Worm (Caenorhabditis elegans) whole organism, L4/young adult: ENCODE measurements around the gene nas-31.

Experiments
- W03F9.2 ChIP-seq: fragments of 150-350 bp; optimal IDR thresholded peaks from 2 replicates; lab custom pipeline; 2014; ENCODE audit warnings: missing biosample characterization, missing genetic modification characterization
- dao-5 ChIP-seq: sonication (generic microtip); optimal IDR thresholded peaks from 2 replicates; lab custom pipeline; 2016; ENCODE audit warnings: missing genotype, missing genetic modification characterization, moderate library complexity, missing compliant biosample characterization
- him-1 ChIP-seq: sonication (generic microtip); optimal IDR thresholded peaks from 2 replicates; lab custom pipeline; 2016; ENCODE audit warnings: missing genotype, missing genetic modification reagents, missing genetic modification characterization, missing compliant biosample characterization

The nas-31 gene

ce11 chrV:10921747-10922146, at the start of gene nas-31:
Gene nas-31 (minus strand): TSS chrV:10921847.
- no peak for TF ChIP-seq W03F9.2 (tag; lab: Kevin White, UChicago)

DNA sequence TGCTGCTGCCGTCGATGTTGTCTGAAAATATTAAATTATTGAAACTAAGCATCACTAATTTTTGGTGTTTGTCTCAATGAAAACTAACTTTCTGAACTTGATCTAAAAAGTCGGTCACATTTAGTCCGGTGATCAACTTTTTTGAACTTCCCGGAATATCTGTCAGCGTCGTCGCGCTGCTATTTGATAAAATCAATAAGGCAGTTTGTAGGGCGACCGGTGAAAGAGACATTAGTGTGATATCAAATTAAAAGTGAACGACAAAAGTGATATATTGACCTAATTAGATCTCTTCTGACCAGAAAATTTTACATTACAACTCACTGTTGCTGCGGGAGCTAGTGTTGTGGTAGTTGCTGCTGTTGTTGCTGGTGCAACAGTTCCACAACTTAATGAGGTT, 49.3 kb upstream of the nas-31 start:
- TF ChIP-seq him-1 (tag; lab: Kevin White, UChicago) = no peak
- no peak for TF ChIP-seq W03F9.2 (tag; lab: Kevin White, UChicago)
- TF ChIP-seq dao-5 (tag; lab: Kevin White, UChicago) = no peak

DNA sequence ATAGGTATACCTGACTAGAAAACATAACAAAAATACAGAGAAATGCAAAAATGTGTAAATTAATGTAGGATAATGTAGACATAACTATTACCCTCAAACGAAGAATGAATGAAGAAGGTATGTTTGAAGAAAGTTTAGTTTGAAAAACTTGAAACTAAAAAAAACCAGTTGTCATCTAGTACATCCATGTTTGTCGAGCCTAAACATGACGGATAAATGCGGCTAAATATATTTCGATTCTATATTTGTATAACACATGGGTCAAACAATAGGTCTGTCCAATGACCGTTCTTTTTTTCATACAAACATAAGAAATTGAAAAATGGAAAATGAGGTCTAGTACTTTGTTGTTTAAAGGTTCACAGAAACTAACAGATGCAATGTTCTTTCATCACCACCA, 48.4 kb upstream of the nas-31 start, which contains the start of gene F17C11.22:
Gene F17C11.22 (minus strand): TSS at position 101 of the 400 bp plus-strand sequence.
- TF ChIP-seq W03F9.2 (tag; lab: Kevin White, UChicago) = no peak
- TF ChIP-seq him-1 (tag; lab: Kevin White, UChicago) = no peak
- no peak for TF ChIP-seq dao-5 (tag; lab: Kevin White, UChicago)

DNA sequence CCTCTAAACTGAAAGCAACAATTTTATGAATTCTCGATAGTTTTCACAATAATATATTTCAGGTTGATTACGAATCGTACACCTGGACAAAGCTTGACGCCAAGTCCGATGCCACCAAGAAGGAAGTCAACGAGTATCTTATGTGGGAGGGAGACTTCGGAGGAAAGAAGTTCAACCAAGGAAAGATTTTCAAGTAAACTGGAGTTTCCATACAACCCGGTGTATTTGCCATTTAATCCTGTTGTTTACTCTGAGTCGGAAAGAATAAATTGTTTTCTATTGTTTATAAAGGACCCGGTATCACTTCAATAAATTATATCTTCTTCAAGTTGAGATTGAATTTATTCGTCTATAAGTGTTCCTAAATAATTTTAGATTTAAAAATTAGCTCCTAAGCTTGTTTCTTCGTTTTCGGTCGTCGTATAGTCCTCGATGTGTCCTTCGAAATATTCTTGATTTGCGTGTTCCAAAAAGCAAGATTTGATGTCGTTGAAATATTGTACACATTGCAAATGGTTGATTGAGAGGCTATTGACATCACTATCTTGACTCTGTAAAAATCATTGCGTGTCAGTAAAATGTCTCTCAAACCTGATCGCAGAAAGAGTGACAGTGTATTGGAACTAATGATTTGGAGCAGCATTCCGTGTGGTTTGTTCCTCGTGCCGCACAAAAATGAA, 46.1 kb upstream of the nas-31 start:
- no peak for TF ChIP-seq him-1 (tag; lab: Kevin White, UChicago)

ce11 chrV:10966874-10967273, 45.2 kb upstream of the nas-31 start:
- no peak for TF ChIP-seq W03F9.2 (tag; lab: Kevin White, UChicago)
- TF ChIP-seq him-1 (tag; lab: Kevin White, UChicago) = no peak
- TF ChIP-seq dao-5 (tag; lab: Kevin White, UChicago) = no peak

DNA sequence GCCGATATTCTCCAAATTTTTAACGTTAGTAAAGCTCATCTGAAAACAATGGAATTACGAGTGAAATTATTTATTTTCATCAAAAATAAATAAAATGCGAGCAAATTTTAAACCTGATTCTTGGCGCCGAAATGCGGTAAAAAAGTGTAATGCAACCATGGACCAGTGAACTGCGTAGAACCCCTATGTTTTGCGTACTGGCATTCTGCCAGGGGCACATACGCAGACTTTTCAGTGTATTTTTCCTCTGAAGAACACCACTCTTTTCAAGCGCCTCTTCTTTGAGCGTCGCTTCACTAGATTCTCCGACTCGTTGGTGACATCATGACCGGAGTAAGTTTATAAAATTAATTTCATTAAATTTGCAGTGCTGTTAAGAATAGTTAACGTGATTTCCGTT, 43.9 kb upstream of the nas-31 start, which contains the start of the genes ctf-4 and eef-1G:
Gene ctf-4 (minus strand): TSS at position 39 of the 400 bp plus-strand sequence.
Gene eef-1G (plus strand): TSS at position 219 of the 400 bp plus-strand sequence.
- peak; percentile 89 for TF ChIP-seq him-1 (tag; lab: Kevin White, UChicago)
- TF ChIP-seq W03F9.2 (tag; lab: Kevin White, UChicago) = peak; percentile 97
- TF ChIP-seq dao-5 (tag; lab: Kevin White, UChicago) = no peak

- TF ChIP-seq dao-5 (tag; lab: Kevin White, UChicago) = no peak
- peak; percentile 73 for TF ChIP-seq him-1 (tag; lab: Kevin White, UChicago)
- TF ChIP-seq W03F9.2 (tag; lab: Kevin White, UChicago) = peak; percentile 42
Measured at ce11 chrV:10961448-10961870, 39.8 kb upstream of the nas-31 start.

DNA sequence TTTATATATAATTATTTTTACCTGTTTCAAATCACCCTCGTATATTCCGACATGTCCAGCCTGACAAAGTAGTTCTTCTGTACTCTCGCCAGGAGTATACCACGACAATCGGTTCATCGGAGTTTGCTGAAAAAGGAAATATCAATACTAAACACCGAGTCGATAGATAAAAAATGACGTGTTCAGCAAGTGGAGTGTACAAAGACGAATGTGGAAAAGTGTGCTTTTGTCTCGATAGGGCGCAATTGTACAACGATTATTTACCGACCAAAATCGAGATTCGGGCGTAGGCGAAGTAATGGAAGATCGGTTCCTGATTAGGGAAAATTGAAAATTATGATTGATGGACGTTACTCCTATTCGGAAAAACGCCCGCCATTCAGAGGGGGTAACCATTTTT, 38.9 kb upstream of the nas-31 start, which contains the start of gene vps-36:
Gene vps-36 (minus strand): TSS at position 126 of the 400 bp plus-strand sequence.
- TF ChIP-seq dao-5 (tag; lab: Kevin White, UChicago) (no peak), W03F9.2 (tag; lab: Kevin White, UChicago) (no peak), him-1 (tag; lab: Kevin White, UChicago) (no peak)

DNA sequence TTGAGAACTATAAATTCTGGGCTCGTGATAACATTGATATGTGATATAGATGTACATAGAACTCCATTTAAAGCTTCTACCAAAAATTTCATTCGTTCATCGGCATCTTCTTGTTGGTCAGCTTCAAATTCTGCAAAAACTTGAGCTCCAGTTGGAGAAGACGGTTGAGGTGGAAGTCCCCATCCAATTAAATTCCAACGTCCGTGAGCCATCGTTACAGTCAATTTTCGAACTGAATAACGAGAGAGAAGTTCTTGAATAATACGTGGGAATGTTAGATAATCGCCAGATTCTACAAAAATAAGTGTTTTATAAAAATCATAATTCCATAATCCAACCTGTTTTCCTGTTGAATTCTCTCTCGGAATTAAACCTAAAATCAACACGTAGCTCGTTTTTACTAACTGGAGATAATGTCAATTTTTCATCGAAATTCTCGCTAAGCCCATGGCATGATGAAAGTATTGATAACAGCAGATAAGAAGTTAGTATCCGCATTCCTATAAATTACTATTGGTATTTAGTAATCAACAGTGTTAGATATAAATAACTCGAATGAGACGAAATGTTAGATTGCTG, 36.8 kb upstream of the nas-31 start, which contains the start of gene pigt-1:
Gene pigt-1 (minus strand): TSS at position 500 of the 579 bp plus-strand sequence.
- TF ChIP-seq dao-5 (tag; lab: Kevin White, UChicago) (no peak), W03F9.2 (tag; lab: Kevin White, UChicago) (peak; percentile 11), him-1 (tag; lab: Kevin White, UChicago) (no peak)

- TF ChIP-seq him-1 (tag; lab: Kevin White, UChicago) = no peak
- no peak for TF ChIP-seq W03F9.2 (tag; lab: Kevin White, UChicago)
- TF ChIP-seq dao-5 (tag; lab: Kevin White, UChicago) = no peak
Measured at ce11 chrV:10955681-10956476, 34.2 kb upstream of the nas-31 start, which contains the start of gene F17C11.13. Gene F17C11.13 (plus strand): TSS chrV:10955923.

DNA sequence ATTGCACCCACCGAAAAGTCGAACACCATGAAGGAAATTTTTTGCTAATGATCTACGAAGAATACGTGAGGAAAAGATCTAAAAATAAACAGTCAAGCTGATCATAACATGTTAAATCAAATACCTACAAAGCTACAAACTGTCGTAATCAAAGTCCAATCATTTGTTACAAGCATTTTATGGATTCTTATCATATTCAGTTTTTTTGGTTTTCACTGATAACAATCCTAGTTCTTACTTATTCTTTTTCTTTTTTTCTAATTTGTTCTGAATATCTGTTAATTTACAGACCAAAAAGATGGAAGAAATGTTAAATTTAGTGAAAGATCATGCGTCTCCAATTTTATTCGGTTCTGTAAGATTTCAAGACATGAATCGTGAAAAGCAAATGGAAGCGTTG, 33.2 kb upstream of the nas-31 start, which contains the start of gene F17C11.6:
Gene F17C11.6 (plus strand): TSS at position 290 of the 400 bp plus-strand sequence.
- TF ChIP-seq W03F9.2 (tag; lab: Kevin White, UChicago) (no peak), dao-5 (tag; lab: Kevin White, UChicago) (no peak), him-1 (tag; lab: Kevin White, UChicago) (no peak)

DNA sequence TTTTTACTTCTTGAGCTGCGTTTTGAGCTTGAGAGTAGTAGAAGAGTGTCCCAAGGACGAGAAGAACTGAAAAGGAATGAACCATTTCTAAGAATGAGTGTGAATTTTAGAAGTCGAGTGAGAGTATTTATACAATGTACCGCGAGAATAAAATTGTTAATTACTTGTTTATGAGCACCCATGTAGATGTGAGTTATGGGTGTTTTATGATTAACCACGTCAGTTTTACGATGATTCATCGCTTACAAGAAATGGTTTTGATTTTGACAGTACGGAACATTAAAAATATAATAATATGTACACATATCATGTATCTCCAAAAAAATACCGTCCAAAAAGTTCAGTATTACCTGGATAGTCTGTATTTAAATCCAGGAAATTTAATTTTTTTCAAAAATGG, 32.7 kb upstream of the nas-31 start, which contains the start of gene clec-221:
Gene clec-221 (minus strand): TSS at position 101 of the 400 bp plus-strand sequence.
- TF ChIP-seq him-1 (tag; lab: Kevin White, UChicago) (no peak), W03F9.2 (tag; lab: Kevin White, UChicago) (no peak), dao-5 (tag; lab: Kevin White, UChicago) (no peak)
